Fruit fly (Drosophila melanogaster) whole organism, embryonic: ENCODE results near the gene CG7806.

Experiments used
- CG11695 ChIP-seq: fragments of 200-800 bp; sonication (Bioruptor generic); IDR thresholded peaks from 3 replicates; pipeline ENCODE4 v1.3.6; 2022; ENCODE audit warnings: missing biosample characterization, missing genetic modification characterization
- CG17328 ChIP-seq: fragments of 200-800 bp; sonication (Bioruptor generic); IDR thresholded peaks from 2 replicates; pipeline ENCODE4 v1.3.6; 2022; ENCODE audit warnings: missing biosample characterization, missing genetic modification characterization
- CG5953 ChIP-seq: fragments of 200-800 bp; sonication (Bioruptor generic); IDR thresholded peaks from 2 replicates; pipeline ENCODE4 v1.3.6; 2022; ENCODE audit warnings: missing biosample characterization, missing genetic modification characterization
- CTCF ChIP-seq: fragments of 200-800 bp; sonication (Bioruptor generic); optimal IDR thresholded peaks from 2 replicates; lab custom pipeline; 2017; ENCODE audit warnings: missing biosample characterization, mild to moderate bottlenecking, missing genetic modification characterization, moderate library complexity
- MBD-R2 ChIP-seq: fragments of 200-800 bp; sonication (Bioruptor generic); IDR thresholded peaks from 2 replicates; pipeline ENCODE4 v1.3.6; 2022; ENCODE audit warnings: missing biosample characterization, missing genetic modification characterization
- Taf1 ChIP-seq: fragments of 200-800 bp; sonication (Bioruptor generic); IDR thresholded peaks from 2 replicates; pipeline ENCODE4 v1.3.6; 2022; ENCODE audit warnings: missing biosample characterization, missing genetic modification characterization
- gfzf ChIP-seq: fragments of 200-800 bp; sonication (Bioruptor generic); optimal IDR thresholded peaks from 2 replicates; lab custom pipeline; 2016; ENCODE audit warnings: missing biosample characterization, mild to moderate bottlenecking, missing genetic modification characterization, moderate library complexity
- pb ChIP-seq: fragments of 200-800 bp; sonication (Bioruptor generic); optimal IDR thresholded peaks from 3 replicates; lab custom pipeline; 2016; ENCODE audit warnings: missing biosample characterization, missing genetic modification characterization
- sima ChIP-seq: fragments of 200-800 bp; sonication (Bioruptor generic); optimal IDR thresholded peaks from 2 replicates; lab custom pipeline; 2016; ENCODE audit warnings: missing biosample characterization, missing genetic modification characterization

DNA sequence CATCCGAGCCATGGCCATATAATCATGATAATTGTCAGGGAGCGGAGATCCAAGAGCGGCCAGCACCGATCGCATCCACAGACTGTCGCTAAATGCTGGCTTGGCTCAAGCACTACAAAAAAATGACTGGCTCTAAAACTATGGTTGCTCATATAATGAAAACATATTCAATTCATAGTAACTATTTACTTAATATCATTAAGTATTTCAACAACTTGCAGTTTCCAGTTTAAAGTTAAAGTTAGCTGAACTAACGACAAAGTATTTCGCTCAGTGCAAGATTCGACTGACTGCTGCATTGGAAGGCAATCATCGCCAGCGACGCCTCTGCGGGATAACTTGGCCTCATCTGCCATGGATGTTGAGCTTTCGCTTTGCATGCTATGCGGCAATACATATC, 40.3 kb upstream of the CG7806 start:
- no peak for TF ChIP-seq MBD-R2 (GFP tag; lab: Robert Waterston, UW)
- no peak for TF ChIP-seq pb (GFP tag; lab: Kevin White, UChicago)
- TF ChIP-seq CTCF (GFP tag; lab: Kevin White, UChicago), result no peak
- TF ChIP-seq gfzf (GFP tag; lab: Kevin White, UChicago), result no peak
- no peak for TF ChIP-seq Taf1 (GFP tag; lab: Robert Waterston, UW)
- TF ChIP-seq CG5953 (GFP tag; lab: Robert Waterston, UW), result no peak
- TF ChIP-seq CG11695 (GFP tag; lab: Robert Waterston, UW), result no peak
- TF ChIP-seq sima (GFP tag; lab: Kevin White, UChicago), result no peak
- no peak for TF ChIP-seq CG17328 (GFP tag; lab: Robert Waterston, UW)
